Worm (Caenorhabditis elegans) whole organism, L2 larva: ENCODE data around the gene srh-283.

Experiments
- ZK546.5 ChIP-seq: sonication (generic microtip); optimal IDR thresholded peaks from 2 replicates; lab custom pipeline; 2017; ENCODE audit warnings: missing biosample characterization, missing genetic modification characterization
- alr-1 ChIP-seq: fragments of 150-350 bp; optimal IDR thresholded peaks from 2 replicates; lab custom pipeline; 2014; ENCODE audit warnings: missing biosample characterization, missing genetic modification characterization
- blmp-1 ChIP-seq: sonication (generic microtip); optimal IDR thresholded peaks from 2 replicates; lab custom pipeline; 2017; ENCODE audit warnings: missing genetic modification characterization, mild to moderate bottlenecking, missing compliant biosample characterization, antibody characterized with exemption, moderate library complexity; ENCODE audit not compliant: insufficient read depth
- elt-3 ChIP-seq: sonication (generic microtip); optimal IDR thresholded peaks from 2 replicates; lab custom pipeline; 2017; ENCODE audit warnings: missing biosample characterization, missing genetic modification characterization
- nhr-25 ChIP-seq: fragments of 150-350 bp; sonication (generic microtip); optimal IDR thresholded peaks from 3 replicates; lab custom pipeline; 2014; ENCODE audit warnings: missing biosample characterization, missing genetic modification characterization
- nhr-77 ChIP-seq: fragments of 150-350 bp; optimal IDR thresholded peaks from 2 replicates; lab custom pipeline; 2014; ENCODE audit warnings: missing biosample characterization, missing genetic modification characterization
- sem-4 ChIP-seq: fragments of 150-350 bp; optimal IDR thresholded peaks from 2 replicates; lab custom pipeline; 2014; ENCODE audit warnings: missing biosample characterization, missing genetic modification reagents, missing genetic modification characterization
- unc-39 ChIP-seq: fragments of 150-350 bp; optimal IDR thresholded peaks from 2 replicates; lab custom pipeline; 2014; ENCODE audit warnings: missing biosample characterization, missing genetic modification characterization
- unc-55 ChIP-seq: fragments of 150-350 bp; sonication (generic microtip); optimal IDR thresholded peaks from 3 replicates; lab custom pipeline; 2014; ENCODE audit warnings: missing biosample characterization, missing genetic modification reagents, missing genetic modification characterization
- ztf-11 ChIP-seq: sonication (generic microtip); optimal IDR thresholded peaks from 2 replicates; lab custom pipeline; 2017; ENCODE audit warnings: missing biosample characterization, missing genetic modification characterization

- TF ChIP-seq nhr-25 (tag; lab: Kevin White, UChicago) (no peak), elt-3 (no peak), ztf-11 (no peak), blmp-1 (tag; lab: Kevin White, UChicago) (no peak), alr-1 (tag; lab: Kevin White, UChicago) (no peak), ZK546.5 (tag; lab: Kevin White, UChicago) (no peak), unc-55 (GFP tag; lab: Kevin White, UChicago) (no peak), unc-39 (tag; lab: Kevin White, UChicago) (no peak), nhr-77 (tag; lab: Kevin White, UChicago) (no peak), sem-4 (no peak)
These were observed 12.8 kb upstream of the srh-283 start for ce11 chrV:17752340-17752739.
